Fruit fly (Drosophila melanogaster) whole organism, wandering third instar larva: ENCODE data around the gene Srg1.

Source experiments
- Abd-B ChIP-seq: fragments of >200 bp; optimal IDR thresholded peaks from 2 replicates; lab custom pipeline; 2017; ENCODE audit warnings: missing biosample characterization, missing genetic modification characterization
- CG9705 ChIP-seq: fragments of 200-800 bp; sonication (Bioruptor generic); optimal IDR thresholded peaks from 2 replicates; lab custom pipeline; 2018; ENCODE audit warnings: missing biosample characterization, mild to moderate bottlenecking, missing genetic modification characterization
- Dfd ChIP-seq: fragments of >200 bp; optimal IDR thresholded peaks from 2 replicates; lab custom pipeline; 2017; ENCODE audit warnings: missing biosample characterization, missing genetic modification characterization
- HLH106 ChIP-seq: fragments of 200-800 bp; optimal IDR thresholded peaks from 3 replicates; lab custom pipeline; 2019; ENCODE audit warnings: missing biosample characterization, mild to moderate bottlenecking, missing genetic modification characterization, moderate library complexity
- Hr78 ChIP-seq: fragments of >200 bp; optimal IDR thresholded peaks from 2 replicates; lab custom pipeline; 2017; ENCODE audit warnings: missing biosample characterization, missing genetic modification characterization
- Hr83 ChIP-seq: fragments of 200-300 bp; sonication (Bioruptor generic); optimal IDR thresholded peaks from 2 replicates; lab custom pipeline; 2016; ENCODE audit warnings: missing biosample characterization, mild to moderate bottlenecking, missing genetic modification characterization, moderate library complexity; ENCODE audit not compliant: poor library complexity, severe bottlenecking
- Myc ChIP-seq: fragments of >200 bp; optimal IDR thresholded peaks from 2 replicates; lab custom pipeline; 2017
- OdsH ChIP-seq: fragments of 200-800 bp; sonication (Bioruptor generic); optimal IDR thresholded peaks from 2 replicates; lab custom pipeline; 2016; ENCODE audit warnings: missing biosample characterization, mild to moderate bottlenecking, missing genetic modification characterization
- Rel ChIP-seq, 2 experiments: fragments of 200-800 bp; sonication (Bioruptor generic) in 1 of 2; optimal IDR thresholded peaks; 2 replicates in 1 of 2; 3 replicates in 1 of 2; lab custom pipeline; 2016 to 2019; ENCODE audit warnings: mild to moderate bottlenecking in 2 of 2, missing biosample characterization in 2 of 2, missing genetic modification characterization in 2 of 2, moderate library complexity in 1 of 2
- br ChIP-seq: fragments of 200-800 bp; sonication (Bioruptor generic); optimal IDR thresholded peaks from 2 replicates; lab custom pipeline; 2016; ENCODE audit warnings: missing biosample characterization, missing genetic modification characterization
- dl ChIP-seq, 2 experiments: fragments of 175-275, 200-275 bp in 1 of 2; fragments of 200-275 bp in 1 of 2; sonication (Bioruptor generic); optimal IDR thresholded peaks; lab custom pipeline; 2018; ENCODE audit warnings: mild to moderate bottlenecking in 2 of 2, missing biosample characterization in 2 of 2, missing genetic modification characterization in 2 of 2, moderate library complexity in 2 of 2; ENCODE audit not compliant: partially characterized antibody in 2 of 2, insufficient read depth in 1 of 2
- dmrt93B ChIP-seq: fragments of 200-800 bp; sonication (Bioruptor generic); optimal IDR thresholded peaks from 2 replicates; lab custom pipeline; 2018; ENCODE audit warnings: missing biosample characterization, mild to moderate bottlenecking, missing genetic modification characterization
- ey ChIP-seq: fragments of 200-800 bp; sonication (Bioruptor generic); optimal IDR thresholded peaks from 2 replicates; lab custom pipeline; 2016; ENCODE audit warnings: missing biosample characterization, missing genetic modification characterization
- foxo ChIP-seq, 2 experiments: fragments of 200-800 bp; sonication (Bioruptor generic); optimal IDR thresholded peaks; 2 replicates in 1 of 2; 3 replicates in 1 of 2; lab custom pipeline; 2016 to 2017; ENCODE audit warnings: missing biosample characterization in 2 of 2, missing genetic modification characterization in 2 of 2
- jim ChIP-seq: fragments of 175-275, 200-325 bp; sonication (Bioruptor generic); optimal IDR thresholded peaks from 2 replicates; lab custom pipeline; 2016; ENCODE audit warnings: missing biosample characterization, mild to moderate bottlenecking, missing genetic modification characterization
- pan ChIP-seq: fragments of >200 bp; optimal IDR thresholded peaks from 2 replicates; lab custom pipeline; 2017
- psq ChIP-seq: fragments of 200-800 bp; sonication (Bioruptor generic); optimal IDR thresholded peaks from 3 replicates; lab custom pipeline; 2017; ENCODE audit warnings: missing biosample characterization, mild to moderate bottlenecking, missing genetic modification characterization, moderate library complexity
- sage ChIP-seq: fragments of 200-800 bp; sonication (Bioruptor generic); optimal IDR thresholded peaks from 2 replicates; lab custom pipeline; 2016; ENCODE audit warnings: missing biosample characterization, mild to moderate bottlenecking, missing genetic modification characterization
- sv ChIP-seq: fragments of 200-800 bp; sonication (Bioruptor generic); optimal IDR thresholded peaks from 3 replicates; lab custom pipeline; 2016; ENCODE audit warnings: missing biosample characterization, missing genetic modification characterization
- tai ChIP-seq: sonication (Bioruptor generic); optimal IDR thresholded peaks from 2 replicates; lab custom pipeline; 2016; ENCODE audit warnings: missing biosample characterization, missing genetic modification characterization
- woc ChIP-seq: sonication (Bioruptor generic); optimal IDR thresholded peaks from 2 replicates; lab custom pipeline; 2016; ENCODE audit warnings: missing biosample characterization, mild to moderate bottlenecking, missing genetic modification characterization

The Srg1 gene

dm6 chr3R:24829887-24830351 lies 34.6 kb downstream of the Srg1 start, which contains the start of the genes Kaz and CG43273:
Gene Kaz, minus strand, starts transcription at chr3R:24829959.
Gene CG43273, plus strand, starts transcription at chr3R:24830301.
- TF ChIP-seq psq (GFP tag; lab: Kevin White, UChicago) (peak; percentile 75), HLH106 (tag; lab: Kevin White, UChicago) (peak; percentile 81), ey (GFP tag; lab: Kevin White, UChicago) (peak; percentile 42), sage (GFP tag; lab: Kevin White, UChicago) (peak; percentile 68), Hr78 (GFP tag; lab: Kevin White, UChicago) (no peak), Rel (GFP tag; optimal IDR thresholded peaks at IDR 0.05; lab: Kevin White, UChicago) (no peak), Rel (tag; optimal IDR thresholded peaks at IDR 0.05; lab: Kevin White, UChicago) (no peak), Myc (lab: Kevin White, UChicago) (peak; percentile 99), Abd-B (GFP tag; lab: Kevin White, UChicago) (no peak), OdsH (GFP tag; lab: Kevin White, UChicago) (peak; percentile 49), woc (peak; percentile 78), foxo (GFP tag; optimal IDR thresholded peaks at IDR 0.05; lab: Kevin White, UChicago) (peak in 1 of 2 experiments; percentile 68), sv (peak; percentile 15), CG9705 (GFP tag; lab: Kevin White, UChicago) (peak; percentile 64)

dm6 chr3R:24828234-24828633 lies 36.3 kb downstream of the Srg1 start, which contains the start of gene RabX4:
Gene RabX4, minus strand, starts transcription at chr3R:24828409.
- TF ChIP-seq sv, result no peak
- TF ChIP-seq tai (GFP tag; lab: Kevin White, UChicago), result no peak
- no peak for TF ChIP-seq sage (GFP tag; lab: Kevin White, UChicago)
- TF ChIP-seq, all 38 proteins: peak for 0

DNA sequence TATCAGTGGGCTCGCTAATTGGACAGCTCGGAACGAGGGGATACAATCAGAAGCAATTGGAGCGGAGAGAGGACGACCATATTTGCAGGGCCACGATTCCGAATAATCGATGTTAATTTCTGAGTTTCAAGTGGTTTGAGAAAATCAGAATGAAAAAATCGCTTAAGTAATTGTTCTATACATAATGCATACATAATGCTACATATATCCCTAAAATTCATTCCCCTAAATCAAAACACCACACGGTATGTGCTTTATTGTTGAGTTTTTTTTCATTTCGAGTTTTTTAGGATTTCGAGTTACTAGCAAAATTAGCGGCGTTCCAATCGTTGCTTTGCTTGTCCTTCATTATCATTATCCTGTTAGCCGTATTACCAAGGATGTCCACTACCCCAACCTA lies 39.0 kb downstream of the Srg1 start, which contains the start of gene niki:
niki (minus strand) TSS at position 101 of the 400 bp plus-strand sequence.
- TF ChIP-seq dmrt93B (GFP tag; lab: Kevin White, UChicago) (no peak), foxo (GFP tag; optimal IDR thresholded peaks at IDR 0.05; lab: Kevin White, UChicago) (no peak), Myc (lab: Kevin White, UChicago) (no peak), Rel (GFP tag; optimal IDR thresholded peaks at IDR 0.05; lab: Kevin White, UChicago) (no peak), Rel (tag; optimal IDR thresholded peaks at IDR 0.05; lab: Kevin White, UChicago) (no peak), HLH106 (tag; lab: Kevin White, UChicago) (no peak), sv (no peak), br (GFP tag; lab: Kevin White, UChicago) (no peak), pan (lab: Kevin White, UChicago) (no peak), jim (no peak)

- no peak for TF ChIP-seq Rel (GFP tag; optimal IDR thresholded peaks at IDR 0.05; lab: Kevin White, UChicago)
- TF ChIP-seq Rel (tag; optimal IDR thresholded peaks at IDR 0.05; lab: Kevin White, UChicago), result peak; percentile 96
- TF ChIP-seq pan (lab: Kevin White, UChicago), result no peak
Measured at dm6 chr3R:24823061-24823460, 41.5 kb downstream of the Srg1 start.

DNA sequence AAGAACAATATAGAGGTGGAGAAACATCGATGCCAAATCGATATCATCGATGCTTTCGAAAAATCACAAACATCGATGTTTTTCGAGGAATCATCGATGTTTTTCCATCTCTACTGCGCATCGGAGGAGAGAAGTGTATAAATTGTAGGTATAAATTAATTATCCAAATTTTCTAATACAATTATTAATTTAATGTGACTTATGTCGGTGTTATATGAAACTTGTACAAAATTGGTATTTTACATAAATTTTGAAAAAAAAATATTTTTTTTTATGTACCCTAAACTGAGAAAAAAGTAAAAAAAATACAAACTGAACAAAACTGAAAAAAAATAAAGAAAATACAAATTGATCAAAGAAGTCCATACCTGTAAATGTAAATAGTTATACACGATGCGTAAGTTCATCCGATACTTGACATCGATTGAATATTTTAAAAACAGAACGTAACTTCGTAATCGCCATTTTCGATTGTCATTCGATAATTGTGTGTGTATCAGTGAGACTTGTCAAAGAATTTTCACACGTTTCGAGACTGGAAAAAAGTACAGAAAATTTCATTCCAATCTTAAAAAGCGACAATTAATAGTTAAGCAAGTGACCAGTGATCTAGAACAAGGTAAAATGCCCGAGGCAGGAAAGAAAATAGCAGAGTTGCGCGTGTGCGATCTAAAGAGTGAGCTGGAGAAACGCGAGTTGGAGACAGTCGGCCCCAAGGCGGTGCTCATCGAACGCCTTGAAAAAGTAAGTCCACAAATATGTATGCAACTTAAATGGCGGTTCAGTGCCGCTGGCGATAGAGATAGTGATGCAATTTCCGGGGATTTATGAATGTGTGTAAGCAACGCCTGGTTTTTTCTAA lies 47.3 kb downstream of the Srg1 start, which contains the start of the genes CG5808 and Saf-B:
CG5808 (minus strand) TSS at position 15 of the 862 bp plus-strand sequence.
Saf-B (plus strand) TSS at position 472 of the 862 bp plus-strand sequence.
- TF ChIP-seq Dfd (GFP tag; lab: Kevin White, UChicago) (no peak), Hr83 (GFP tag; lab: Kevin White, UChicago) (peak; percentile 22), Rel (GFP tag; optimal IDR thresholded peaks at IDR 0.05; lab: Kevin White, UChicago) (no peak), Rel (tag; optimal IDR thresholded peaks at IDR 0.05; lab: Kevin White, UChicago) (peak; percentile 19), psq (GFP tag; lab: Kevin White, UChicago) (peak; percentile 27), dl (GFP tag; optimal IDR thresholded peaks at IDR 0.05; lab: Kevin White, UChicago; ENCODE audit: insufficient read depth in 1 of 2, partially characterized antibody in 2 of 2) (no peak)
